Worm (Caenorhabditis elegans): ENCODE results near the gene sre-6.

- TF ChIP-seq unc-3 (GFP tag; conservative IDR thresholded peaks at IDR 0.05), result no peak
- TF ChIP-seq unc-3 (tag; optimal IDR thresholded peaks at IDR 0.05), result no peak
- TF ChIP-seq C38D4.7 (GFP tag; optimal IDR thresholded peaks at IDR 0.05), result no peak
- no peak for TF ChIP-seq K02D7.2 (tag; optimal IDR thresholded peaks at IDR 0.05)
- TF ChIP-seq ceh-18 (tag; optimal IDR thresholded peaks at IDR 0.05), result peak; percentile 73
- TF ChIP-seq sdc-2 (tag; optimal IDR thresholded peaks at IDR 0.05), result no peak
- no peak for TF ChIP-seq nhr-11 (tag; optimal IDR thresholded peaks at IDR 0.05)
- TF ChIP-seq nfya-1 (tag; optimal IDR thresholded peaks at IDR 0.05), result peak; percentile 32
- no peak for TF ChIP-seq ceh-48 (tag; optimal IDR thresholded peaks at IDR 0.05)
- TF ChIP-seq dmd-4 (tag; optimal IDR thresholded peaks at IDR 0.05; ENCODE audit: borderline replicate concordance), result no peak
- TF ChIP-seq F13H6.1 (tag; optimal IDR thresholded peaks at IDR 0.05), result no peak
- no peak for TF ChIP-seq pha-2 (tag; optimal IDR thresholded peaks at IDR 0.05)
- no peak for TF ChIP-seq pqm-1 (tag; optimal IDR thresholded peaks at IDR 0.05)
- TF ChIP-seq pha-4 (tag; optimal IDR thresholded peaks at IDR 0.05), result no peak
- no peak for TF ChIP-seq nhr-232 (tag; optimal IDR thresholded peaks at IDR 0.05)
These were observed 34.9 kb downstream of the sre-6 start for ce11 chrV:10727651-10728050.
